Fruit fly (Drosophila melanogaster): ENCODE measurements around the gene Smg6.

Gene Smg6

DNA sequence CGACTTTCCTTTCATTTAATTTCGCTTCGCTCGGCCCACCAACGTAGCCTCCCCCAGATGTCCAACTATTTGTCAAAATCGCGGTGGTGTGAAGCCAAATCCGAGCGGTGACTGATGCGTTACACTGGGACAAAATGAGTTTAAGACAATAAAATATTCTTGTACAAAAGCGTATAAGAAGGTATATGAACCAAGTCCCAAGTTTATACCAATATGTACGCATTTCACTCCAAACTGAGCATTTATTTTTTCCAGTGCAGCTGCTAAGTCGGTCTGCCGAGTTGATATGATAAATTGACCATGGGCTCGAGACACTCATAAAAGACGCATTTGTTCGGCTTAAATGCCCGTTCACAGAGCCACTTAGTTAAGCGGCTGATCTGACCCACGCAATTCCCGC, 28.5 kb downstream of the Smg6 start (continued):
- TF ChIP-seq row (GFP tag; IDR thresholded peaks at IDR 0.05) (peak; percentile 71), HmgD (GFP tag; optimal IDR thresholded peaks at IDR 0.05) (no peak), bowl (GFP tag; IDR thresholded peaks at IDR 0.05) (no peak), inv (GFP tag; IDR thresholded peaks at IDR 0.05; ENCODE audit: partially characterized antibody) (no peak), CG12391 (tag; optimal IDR thresholded peaks at IDR 0.05) (peak; percentile 54), CG15696 (tag; optimal IDR thresholded peaks at IDR 0.05) (no peak), gro (GFP tag; optimal IDR thresholded peaks at IDR 0.05) (no peak), jumu (GFP tag; optimal IDR thresholded peaks at IDR 0.05) (no peak), CG10209 (GFP tag; optimal IDR thresholded peaks at IDR 0.05) (peak; percentile 47), Med (GFP tag) (peak; percentile 93), D (optimal IDR thresholded peaks at IDR 0.05) (no peak), D (GFP tag; optimal IDR thresholded peaks at IDR 0.05) (peak; percentile 45), her (GFP tag; optimal IDR thresholded peaks at IDR 0.05) (no peak), lola (GFP tag; optimal IDR thresholded peaks at IDR 0.05) (peak in 1 of 3 experiments; percentile 28), CG4707 (GFP tag; optimal IDR thresholded peaks at IDR 0.05) (no peak), B-H1 (GFP tag; IDR thresholded peaks at IDR 0.05) (peak; percentile 60; the same call in 2 of the 3 replicates), Pdp1 (GFP tag; optimal IDR thresholded peaks at IDR 0.05) (peak in 1 of 2 experiments; percentile 50), CG11723 (GFP tag; optimal IDR thresholded peaks at IDR 0.05) (peak; percentile 6), cad (GFP tag; optimal IDR thresholded peaks at IDR 0.05) (no peak), CG14860 (GFP tag; IDR thresholded peaks at IDR 0.05; ENCODE audit: partially characterized antibody) (no peak), Six4 (GFP tag; optimal IDR thresholded peaks at IDR 0.05) (peak; percentile 66), Ets65A (GFP tag) (peak; percentile 73), Ssrp (tag; optimal IDR thresholded peaks at IDR 0.05) (peak; percentile 30), oc (tag; optimal IDR thresholded peaks at IDR 0.05) (peak; percentile 92), ewg (GFP tag; optimal IDR thresholded peaks at IDR 0.05) (peak; percentile 20), CG6813 (GFP tag; optimal IDR thresholded peaks at IDR 0.05) (peak; percentile 29), crp (GFP tag; optimal IDR thresholded peaks at IDR 0.05) (no peak), pzg (GFP tag; optimal IDR thresholded peaks at IDR 0.05) (no peak), CG9215 (GFP tag; IDR thresholded peaks at IDR 0.05) (0 out of 2 replicates have a peak, but pooled peaks have one; percentile 13), klu (GFP tag; IDR thresholded peaks at IDR 0.05) (no peak), CG12219 (GFP tag; optimal IDR thresholded peaks at IDR 0.05) (peak; percentile 49), CG9727 (GFP tag; optimal IDR thresholded peaks at IDR 0.05) (peak; percentile 29), Sry-β (GFP tag; optimal IDR thresholded peaks at IDR 0.05) (no peak), Dp (GFP tag; optimal IDR thresholded peaks at IDR 0.05) (no peak), CG18011 (GFP tag; optimal IDR thresholded peaks at IDR 0.05) (no peak), CG13624 (GFP tag; optimal IDR thresholded peaks at IDR 0.05) (no peak), lmd (GFP tag; IDR thresholded peaks at IDR 0.05) (peak; percentile 76), CG10267 (tag; optimal IDR thresholded peaks at IDR 0.05) (peak; percentile 24), slbo (GFP tag; IDR thresholded peaks at IDR 0.05) (peak; percentile 68), eyg (GFP tag; optimal IDR thresholded peaks at IDR 0.05) (no peak), chm (GFP tag; IDR thresholded peaks at IDR 0.05) (peak; percentile 31; the same call in 1 of the 2 replicates), Awh (GFP tag; IDR thresholded peaks at IDR 0.05) (0 out of 2 replicates have a peak, but pooled peaks have one; percentile 10), CG7271 (tag; optimal IDR thresholded peaks at IDR 0.05) (no peak), CG13424 (tag; optimal IDR thresholded peaks at IDR 0.05) (peak; percentile 59), CG1602 (GFP tag; optimal IDR thresholded peaks at IDR 0.05) (peak; percentile 37), PHDP (tag; optimal IDR thresholded peaks at IDR 0.05) (no peak), Asciz (GFP tag; optimal IDR thresholded peaks at IDR 0.05) (peak; percentile 16), sisA (GFP tag; IDR thresholded peaks at IDR 0.05) (peak; percentile 53), Fer3 (tag; optimal IDR thresholded peaks at IDR 0.05) (peak; percentile 43), dmrt11E (tag; optimal IDR thresholded peaks at IDR 0.05) (peak; percentile 48)

All from whole organism, embryonic.